Worm (Caenorhabditis elegans) whole organism, L2 larva: ENCODE data around the gene mev-1.

Experiments
- C34F6.9 ChIP-seq: fragments of 150-350 bp; optimal IDR thresholded peaks from 2 replicates; lab custom pipeline; 2014; ENCODE audit warnings: missing biosample characterization, missing genetic modification characterization
- F13H6.1 ChIP-seq: sonication (generic microtip); optimal IDR thresholded peaks from 2 replicates; lab custom pipeline; 2016; ENCODE audit warnings: missing genetic modification characterization, missing compliant biosample characterization
- R02D3.7 ChIP-seq: fragments of 150-350 bp; optimal IDR thresholded peaks from 2 replicates; lab custom pipeline; 2014; ENCODE audit warnings: missing biosample characterization, missing genetic modification characterization
- Y55F3AM.14 ChIP-seq: fragments of 200-800 bp; sonication (Bioruptor generic); optimal IDR thresholded peaks from 2 replicates; lab custom pipeline; 2018; ENCODE audit warnings: mild to moderate bottlenecking, missing genetic modification characterization, missing compliant biosample characterization
- ZK546.5 ChIP-seq: sonication (generic microtip); optimal IDR thresholded peaks from 2 replicates; lab custom pipeline; 2017; ENCODE audit warnings: missing biosample characterization, missing genetic modification characterization
- alr-1 ChIP-seq: fragments of 150-350 bp; optimal IDR thresholded peaks from 2 replicates; lab custom pipeline; 2014; ENCODE audit warnings: missing biosample characterization, missing genetic modification characterization
- aly-2 ChIP-seq: fragments of 150-350 bp; optimal IDR thresholded peaks from 2 replicates; lab custom pipeline; 2014; ENCODE audit warnings: missing biosample characterization, missing genetic modification characterization
- ama-1 ChIP-seq: fragments of 150-350 bp; optimal IDR thresholded peaks from 2 replicates; lab custom pipeline; 2018; ENCODE audit warnings: inconsistent platforms
- blmp-1 ChIP-seq: sonication (generic microtip); optimal IDR thresholded peaks from 2 replicates; lab custom pipeline; 2017; ENCODE audit warnings: missing genetic modification characterization, mild to moderate bottlenecking, missing compliant biosample characterization, antibody characterized with exemption, moderate library complexity; ENCODE audit not compliant: insufficient read depth
- ceh-16 ChIP-seq: fragments of 150-350 bp; optimal IDR thresholded peaks from 2 replicates; lab custom pipeline; 2014; ENCODE audit warnings: missing biosample characterization, missing genetic modification characterization
- ceh-82 ChIP-seq: fragments of 150-350 bp; optimal IDR thresholded peaks from 2 replicates; lab custom pipeline; 2014; ENCODE audit warnings: missing biosample characterization, missing genetic modification characterization
- crh-2 ChIP-seq: sonication (generic microtip); optimal IDR thresholded peaks from 2 replicates; lab custom pipeline; 2017; ENCODE audit warnings: missing biosample characterization, missing genetic modification characterization
- dmd-4 ChIP-seq: sonication (generic microtip); optimal IDR thresholded peaks from 2 replicates; lab custom pipeline; 2017; ENCODE audit warnings: missing biosample characterization, missing genetic modification characterization
- egl-27 ChIP-seq: sonication (generic microtip); optimal IDR thresholded peaks from 3 replicates; lab custom pipeline; 2017; ENCODE audit warnings: missing biosample characterization, missing genetic modification reagents, missing genetic modification characterization
- elt-1 ChIP-seq: fragments of 150-350 bp; optimal IDR thresholded peaks from 2 replicates; lab custom pipeline; 2014; ENCODE audit warnings: missing biosample characterization, missing genetic modification characterization
- elt-3 ChIP-seq: sonication (generic microtip); optimal IDR thresholded peaks from 2 replicates; lab custom pipeline; 2017; ENCODE audit warnings: missing biosample characterization, missing genetic modification characterization
- fos-1 ChIP-seq: fragments of 150-350 bp; optimal IDR thresholded peaks from 2 replicates; lab custom pipeline; 2014; ENCODE audit warnings: missing biosample characterization, missing genetic modification characterization
- gmeb-1 ChIP-seq: fragments of 150-350 bp; optimal IDR thresholded peaks from 2 replicates; lab custom pipeline; 2014; ENCODE audit warnings: missing biosample characterization, missing genetic modification characterization
- lin-11 ChIP-seq: fragments of 150-350 bp; sonication (generic microtip); optimal IDR thresholded peaks from 2 replicates; lab custom pipeline; 2014; ENCODE audit warnings: missing biosample characterization, missing genetic modification characterization, inconsistent platforms, mixed read lengths
- lin-13 ChIP-seq: fragments of 150-350 bp; optimal IDR thresholded peaks from 2 replicates; lab custom pipeline; 2014; ENCODE audit warnings: missing biosample characterization, missing genetic modification reagents, missing genetic modification characterization
- lin-39 ChIP-seq: fragments of 150-350 bp; optimal IDR thresholded peaks from 2 replicates; lab custom pipeline; 2014; ENCODE audit warnings: missing biosample characterization, missing genetic modification reagents, missing genetic modification characterization
- lsy-2 ChIP-seq, 2 experiments: fragments of 150-350 bp in 1 of 2; sonication (generic microtip) in 1 of 2; optimal IDR thresholded peaks; 2 replicates each; lab custom pipeline; 2014 to 2017; ENCODE audit warnings: missing biosample characterization in 2 of 2, missing genetic modification characterization in 2 of 2
- mab-5 ChIP-seq: fragments of 150-350 bp; optimal IDR thresholded peaks from 2 replicates; lab custom pipeline; 2014; ENCODE audit warnings: missing biosample characterization, missing genetic modification characterization
- mbf-1 ChIP-seq: sonication (generic microtip); optimal IDR thresholded peaks from 2 replicates; lab custom pipeline; 2017; ENCODE audit warnings: missing biosample characterization, missing genetic modification characterization
- mdl-1 ChIP-seq, 2 experiments: fragments of 150-350 bp in 1 of 2; sonication (generic microtip) in 1 of 2; optimal IDR thresholded peaks; 2 replicates each; lab custom pipeline; 2017; ENCODE audit warnings: missing biosample characterization in 2 of 2, missing genetic modification characterization in 2 of 2
- nhr-10 ChIP-seq: sonication (generic microtip); optimal IDR thresholded peaks from 2 replicates; lab custom pipeline; 2017; ENCODE audit warnings: missing biosample characterization, missing genetic modification characterization
- nhr-11 ChIP-seq: fragments of 150-350 bp; optimal IDR thresholded peaks from 2 replicates; lab custom pipeline; 2014; ENCODE audit warnings: missing biosample characterization, missing genetic modification characterization
- nhr-12 ChIP-seq: fragments of 150-350 bp; optimal IDR thresholded peaks from 2 replicates; lab custom pipeline; 2014; ENCODE audit warnings: missing biosample characterization, missing genetic modification characterization
- nhr-129 ChIP-seq: fragments of 150-350 bp; optimal IDR thresholded peaks from 2 replicates; lab custom pipeline; 2014; ENCODE audit warnings: missing biosample characterization, missing genetic modification characterization
- nhr-21 ChIP-seq: fragments of 150-350 bp; optimal IDR thresholded peaks from 2 replicates; lab custom pipeline; 2014; ENCODE audit warnings: missing biosample characterization, missing genetic modification characterization
- nhr-23 ChIP-seq: fragments of 150-350 bp; optimal IDR thresholded peaks from 2 replicates; lab custom pipeline; 2014; ENCODE audit warnings: missing biosample characterization, missing genetic modification reagents, missing genetic modification characterization
- nhr-237 ChIP-seq: fragments of 150-350 bp; optimal IDR thresholded peaks from 2 replicates; lab custom pipeline; 2014; ENCODE audit warnings: missing biosample characterization, missing genetic modification characterization
- nhr-25 ChIP-seq: fragments of 150-350 bp; sonication (generic microtip); optimal IDR thresholded peaks from 3 replicates; lab custom pipeline; 2014; ENCODE audit warnings: missing biosample characterization, missing genetic modification characterization
- nhr-6 ChIP-seq: fragments of 150-350 bp; optimal IDR thresholded peaks from 2 replicates; lab custom pipeline; 2014; ENCODE audit warnings: missing biosample characterization, missing genetic modification characterization
- nhr-77 ChIP-seq: fragments of 150-350 bp; optimal IDR thresholded peaks from 2 replicates; lab custom pipeline; 2014; ENCODE audit warnings: missing biosample characterization, missing genetic modification characterization
- peb-1 ChIP-seq: fragments of 150-350 bp; optimal IDR thresholded peaks from 2 replicates; lab custom pipeline; 2014; ENCODE audit warnings: missing biosample characterization, missing genetic modification characterization
- sem-4 ChIP-seq: fragments of 150-350 bp; optimal IDR thresholded peaks from 2 replicates; lab custom pipeline; 2014; ENCODE audit warnings: missing biosample characterization, missing genetic modification reagents, missing genetic modification characterization
- skn-1 ChIP-seq: sonication (generic microtip); optimal IDR thresholded peaks from 2 replicates; lab custom pipeline; 2017; ENCODE audit warnings: missing biosample characterization, missing genetic modification characterization
- sma-3 ChIP-seq: sonication (generic microtip); optimal IDR thresholded peaks from 2 replicates; lab custom pipeline; 2016; ENCODE audit warnings: missing genetic modification reagents, missing genetic modification characterization, missing compliant biosample characterization
- sma-9 ChIP-seq, 2 experiments: fragments of 150-350 bp in 1 of 2; sonication (generic microtip) in 1 of 2; optimal IDR thresholded peaks; 2 replicates each; lab custom pipeline; 2014 to 2016; ENCODE audit warnings: missing genetic modification characterization in 2 of 2, mild to moderate bottlenecking in 1 of 2, missing biosample characterization in 1 of 2, missing compliant biosample characterization in 1 of 2, missing genetic modification reagents in 1 of 2, moderate library complexity in 1 of 2
- snpc-4 ChIP-seq: fragments of 150-350 bp; optimal IDR thresholded peaks from 2 replicates; lab custom pipeline; 2014; ENCODE audit warnings: missing biosample characterization, missing genetic modification characterization
- unc-39 ChIP-seq: fragments of 150-350 bp; optimal IDR thresholded peaks from 2 replicates; lab custom pipeline; 2014; ENCODE audit warnings: missing biosample characterization, missing genetic modification characterization
- unc-55 ChIP-seq: fragments of 150-350 bp; sonication (generic microtip); optimal IDR thresholded peaks from 3 replicates; lab custom pipeline; 2014; ENCODE audit warnings: missing biosample characterization, missing genetic modification reagents, missing genetic modification characterization
- unc-62 ChIP-seq: fragments of 150-350 bp; optimal IDR thresholded peaks from 2 replicates; lab custom pipeline; 2014; ENCODE audit warnings: missing biosample characterization, missing genetic modification reagents, missing genetic modification characterization
- zag-1 ChIP-seq: fragments of 150-350 bp; optimal IDR thresholded peaks from 2 replicates; lab custom pipeline; 2014; ENCODE audit warnings: missing biosample characterization, missing genetic modification characterization
- ztf-1 ChIP-seq: fragments of 200-800 bp; sonication (Bioruptor generic); conservative IDR thresholded peaks from 2 replicates; pipeline ENCODE4 v1.3.6; 2022; ENCODE audit warnings: missing genetic modification characterization, missing compliant biosample characterization
- ztf-11 ChIP-seq: sonication (generic microtip); optimal IDR thresholded peaks from 2 replicates; lab custom pipeline; 2017; ENCODE audit warnings: missing biosample characterization, missing genetic modification characterization
- ztf-4 ChIP-seq: fragments of 150-350 bp; optimal IDR thresholded peaks from 2 replicates; lab custom pipeline; 2014; ENCODE audit warnings: missing biosample characterization, missing genetic modification characterization

mev-1 gene

DNA sequence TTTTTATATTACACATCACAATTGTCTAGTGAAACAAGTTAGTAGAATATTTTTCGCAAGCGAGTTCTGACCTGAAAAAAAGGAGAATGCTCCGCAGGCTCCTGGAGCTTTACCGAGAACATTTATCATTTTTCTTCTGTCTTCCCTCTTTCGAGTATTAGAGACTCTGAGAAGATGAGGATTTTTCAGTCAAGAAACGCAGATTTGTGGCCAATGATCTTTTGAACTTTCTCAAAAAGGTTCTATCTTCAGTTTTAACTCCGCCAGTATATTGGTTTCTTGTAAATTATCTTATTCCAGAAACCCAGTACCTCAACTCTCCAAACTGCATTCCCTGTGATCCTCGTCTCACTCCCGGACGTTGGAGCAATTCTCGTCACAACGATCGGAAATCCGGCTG is 48.5 kb upstream of the mev-1 start, which contains the start of gene K10G9.2:
Gene K10G9.2, plus strand, starts transcription at position 301 of the 400 bp plus-strand sequence.
- TF ChIP-seq nhr-23, result no peak
- no peak for TF ChIP-seq zag-1 (tag; lab: Kevin White, UChicago)
- TF ChIP-seq nhr-237 (tag; lab: Kevin White, UChicago), result no peak
- no peak for TF ChIP-seq unc-55 (GFP tag; lab: Kevin White, UChicago)
- TF ChIP-seq elt-1 (tag; lab: Kevin White, UChicago), result no peak
- no peak for TF ChIP-seq mdl-1 (tag; optimal IDR thresholded peaks at IDR 0.05; lab: Kevin White, UChicago)
- TF ChIP-seq ztf-11 (tag; lab: Kevin White, UChicago), result no peak
- TF ChIP-seq nhr-129 (tag; lab: Kevin White, UChicago), result no peak
- no peak for TF ChIP-seq nhr-12 (tag; lab: Kevin White, UChicago)
- TF ChIP-seq aly-2 (tag; lab: Kevin White, UChicago), result no peak
- TF ChIP-seq sem-4 (tag; lab: Kevin White, UChicago), result no peak
- TF ChIP-seq C34F6.9 (tag; lab: Kevin White, UChicago), result no peak
- TF ChIP-seq nhr-25, result no peak

DNA sequence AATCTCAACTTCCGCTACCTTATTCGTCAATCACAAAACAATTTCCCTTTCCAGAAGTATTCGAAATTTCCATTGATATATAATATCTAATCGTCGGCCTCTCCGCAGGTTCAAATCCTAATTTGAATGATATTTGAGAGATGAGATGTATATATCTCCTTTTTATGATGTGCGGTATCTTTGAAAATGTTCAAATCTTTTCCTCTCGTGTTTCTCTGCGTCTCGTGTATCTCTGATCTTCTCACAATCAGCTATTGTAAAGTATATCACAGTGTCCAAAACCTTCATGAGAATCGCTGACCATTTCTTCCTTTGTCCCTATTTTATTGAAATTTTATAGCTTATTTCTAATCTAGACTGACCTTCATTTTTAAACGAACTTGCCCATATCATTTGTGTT is 44.3 kb upstream of the mev-1 start:
- TF ChIP-seq ztf-11 (tag; lab: Kevin White, UChicago), result no peak
- TF ChIP-seq sma-9 (GFP tag; optimal IDR thresholded peaks at IDR 0.05; lab: Kevin White, UChicago), result peak; percentile 9
- no peak for TF ChIP-seq sma-9 (tag; optimal IDR thresholded peaks at IDR 0.05; lab: Kevin White, UChicago)
- no peak for TF ChIP-seq nhr-77

DNA sequence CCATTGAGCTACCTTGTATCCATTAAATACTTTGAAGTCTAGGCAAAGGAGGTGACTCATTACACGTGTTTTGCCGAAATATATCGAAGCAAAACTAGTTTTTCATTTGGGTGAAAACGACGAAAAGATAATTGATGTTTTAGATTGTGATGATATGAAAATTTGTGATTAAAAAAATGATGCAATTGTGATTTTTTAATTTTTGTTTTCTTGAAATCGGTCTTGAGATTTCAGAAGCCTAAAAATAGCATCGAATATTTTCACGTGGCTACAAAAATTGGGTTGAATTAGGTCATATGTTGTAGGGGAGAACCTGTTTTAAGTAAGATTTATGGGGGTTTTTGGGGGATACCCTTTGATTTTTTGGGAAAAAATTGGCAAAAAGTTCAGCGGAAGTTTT is 43.5 kb upstream of the mev-1 start:
- no peak for TF ChIP-seq mab-5 (tag; lab: Kevin White, UChicago)
- TF ChIP-seq fos-1 (tag; lab: Kevin White, UChicago), result peak; percentile 63
- no peak for TF ChIP-seq nhr-12 (tag; lab: Kevin White, UChicago)
- no peak for TF ChIP-seq mdl-1 (tag; optimal IDR thresholded peaks at IDR 0.05; lab: Kevin White, UChicago)
- TF ChIP-seq nhr-129 (tag; lab: Kevin White, UChicago), result peak; percentile 77
- peak; percentile 22 for TF ChIP-seq crh-2
- no peak for TF ChIP-seq elt-3
- no peak for TF ChIP-seq unc-55 (GFP tag; lab: Kevin White, UChicago)
- peak in 1 of 2 experiments; percentile 5 for TF ChIP-seq lsy-2 (tag; optimal IDR thresholded peaks at IDR 0.05; lab: Kevin White, UChicago)
- no peak for TF ChIP-seq ZK546.5 (tag; lab: Kevin White, UChicago)
- TF ChIP-seq nhr-21, result no peak
- no peak for TF ChIP-seq ztf-4 (tag; lab: Kevin White, UChicago)
- no peak for TF ChIP-seq zag-1 (tag; lab: Kevin White, UChicago)
- TF ChIP-seq nhr-11, result no peak
- no peak for TF ChIP-seq sem-4 (tag; lab: Kevin White, UChicago)
- no peak for TF ChIP-seq skn-1 (tag; lab: Kevin White, UChicago)
- no peak for TF ChIP-seq nhr-6 (tag; lab: Kevin White, UChicago)
- TF ChIP-seq gmeb-1 (tag; lab: Kevin White, UChicago), result no peak
- no peak for TF ChIP-seq mbf-1
- no peak for TF ChIP-seq peb-1 (tag; lab: Kevin White, UChicago)
- no peak for TF ChIP-seq nhr-237 (tag; lab: Kevin White, UChicago)
- no peak for TF ChIP-seq ceh-82
- no peak for TF ChIP-seq snpc-4
- TF ChIP-seq dmd-4 (tag; lab: Kevin White, UChicago), result no peak
- peak; percentile 77 for TF ChIP-seq nhr-25
- no peak for TF ChIP-seq Y55F3AM.14 (GFP tag; lab: Kevin White, UChicago)
- TF ChIP-seq R02D3.7, result no peak
- TF ChIP-seq egl-27, result no peak
- no peak for TF ChIP-seq ztf-1 (GFP tag; lab: Robert Waterston, UW)
- no peak for TF ChIP-seq alr-1 (tag; lab: Kevin White, UChicago)
- no peak for TF ChIP-seq ztf-11 (tag; lab: Kevin White, UChicago)
- TF ChIP-seq elt-1 (tag; lab: Kevin White, UChicago), result no peak
- TF ChIP-seq sma-3 (GFP tag; lab: Kevin White, UChicago), result peak; percentile 25
- TF ChIP-seq lin-11 (tag; lab: Kevin White, UChicago), result no peak
- TF ChIP-seq blmp-1 (tag; lab: Kevin White, UChicago), result peak; percentile 19
- TF ChIP-seq unc-39, result no peak
- no peak for TF ChIP-seq C34F6.9 (tag; lab: Kevin White, UChicago)
- TF ChIP-seq ama-1 (lab: Kevin White, UChicago), result no peak
- no peak for TF ChIP-seq nhr-10 (tag; lab: Kevin White, UChicago)
- no peak for TF ChIP-seq unc-62 (GFP tag; lab: Kevin White, UChicago)
- TF ChIP-seq sma-9 (GFP tag; optimal IDR thresholded peaks at IDR 0.05; lab: Kevin White, UChicago), result peak; percentile 48
- TF ChIP-seq sma-9 (tag; optimal IDR thresholded peaks at IDR 0.05; lab: Kevin White, UChicago), result no peak
- TF ChIP-seq F13H6.1 (tag; lab: Kevin White, UChicago), result no peak
- no peak for TF ChIP-seq nhr-77
- no peak for TF ChIP-seq lin-13
- TF ChIP-seq lin-39 (tag; lab: Kevin White, UChicago), result no peak
- TF ChIP-seq nhr-23, result no peak
- no peak for TF ChIP-seq aly-2 (tag; lab: Kevin White, UChicago)
- no peak for TF ChIP-seq ceh-16 (tag; lab: Kevin White, UChicago)
- TF ChIP-seq, all 48 proteins: peak for 8
